Fruit fly (Drosophila melanogaster): Measurements from ENCODE around the gene Reph.

Gene Reph

DNA sequence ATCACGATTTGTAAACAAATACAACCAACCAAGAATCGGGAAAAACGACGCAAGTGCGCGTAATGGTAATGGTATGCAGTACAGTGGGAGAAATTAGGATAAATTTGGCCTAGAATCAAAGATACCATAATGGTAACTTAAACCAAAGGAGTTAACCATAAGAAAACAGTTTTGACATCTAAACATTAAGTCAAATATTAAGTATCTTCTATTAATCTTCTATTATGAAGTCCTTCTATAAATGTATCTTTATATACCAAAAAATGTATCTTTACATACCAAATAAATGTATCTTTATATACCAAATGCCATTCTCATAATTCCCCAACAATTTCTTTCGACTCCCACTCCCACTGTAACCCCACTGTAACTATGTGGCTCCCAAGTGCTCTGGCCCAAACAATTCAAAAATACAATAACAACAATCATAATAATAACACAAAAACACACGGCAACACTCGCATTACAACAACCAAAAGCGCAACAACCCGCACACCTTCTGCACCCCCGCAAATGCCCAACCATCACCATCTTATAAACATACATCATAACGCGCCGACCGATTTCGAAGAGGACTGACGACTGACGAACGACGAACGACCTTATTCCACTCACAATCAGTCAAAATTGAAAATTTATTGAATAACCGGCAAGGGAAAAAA, 52.3 kb downstream of the Reph start (continued):
- TF ChIP-seq phol (tag; optimal IDR thresholded peaks at IDR 0.05) (peak; percentile 53), mirr (GFP tag; optimal IDR thresholded peaks at IDR 0.05) (no peak), CG1792 (GFP tag; optimal IDR thresholded peaks at IDR 0.05) (no peak), nerfin-2 (GFP tag; IDR thresholded peaks at IDR 0.05; ENCODE audit: partially characterized antibody) (no peak; the same call in 1 of the 2 replicates), chinmo (GFP tag; IDR thresholded peaks at IDR 0.05; ENCODE audit: partially characterized antibody) (no peak), CG5953 (GFP tag; IDR thresholded peaks at IDR 0.05) (no peak), gcm (GFP tag; optimal IDR thresholded peaks at IDR 0.05) (peak; percentile 34), hb (GFP tag; IDR thresholded peaks at IDR 0.05; ENCODE audit: partially characterized antibody) (no peak), fd64A (GFP tag; optimal IDR thresholded peaks at IDR 0.05) (no peak), CG12769 (tag; optimal IDR thresholded peaks at IDR 0.05) (no peak), bbx (GFP tag; IDR thresholded peaks at IDR 0.05; ENCODE audit: partially characterized antibody) (no peak), CG15696 (tag; optimal IDR thresholded peaks at IDR 0.05) (no peak), CG9817 (tag; optimal IDR thresholded peaks at IDR 0.05) (no peak), CG3163 (GFP tag; optimal IDR thresholded peaks at IDR 0.05) (no peak), HHEX (GFP tag; optimal IDR thresholded peaks at IDR 0.05) (no peak), CG3281 (GFP tag; optimal IDR thresholded peaks at IDR 0.05) (no peak), CG17359 (tag; optimal IDR thresholded peaks at IDR 0.05) (no peak), Dfd (GFP tag; optimal IDR thresholded peaks at IDR 0.05) (no peak), CG7928 (GFP tag; optimal IDR thresholded peaks at IDR 0.05) (no peak), jing (GFP tag; optimal IDR thresholded peaks at IDR 0.05) (no peak), CG2120 (GFP tag; optimal IDR thresholded peaks at IDR 0.05) (no peak), amos (GFP tag; IDR thresholded peaks at IDR 0.05; ENCODE audit: partially characterized antibody) (no peak), CG2875 (GFP tag; optimal IDR thresholded peaks at IDR 0.05) (no peak), CG3838 (GFP tag; optimal IDR thresholded peaks at IDR 0.05) (no peak), CG6683 (GFP tag; optimal IDR thresholded peaks at IDR 0.05) (no peak), CG11560 (tag; IDR thresholded peaks at IDR 0.05) (no peak), Ptx1 (GFP tag; IDR thresholded peaks at IDR 0.05) (0 out of 2 replicates have a peak, but pooled peaks have one; percentile 31), fd3F (GFP tag; optimal IDR thresholded peaks at IDR 0.05) (no peak), Lim3 (GFP tag; IDR thresholded peaks at IDR 0.05) (no peak), exex (tag; optimal IDR thresholded peaks at IDR 0.05) (no peak), pita (GFP tag; optimal IDR thresholded peaks at IDR 0.05) (no peak), Camta (GFP tag; optimal IDR thresholded peaks at IDR 0.05) (no peak), C15 (GFP tag; IDR thresholded peaks at IDR 0.05) (no peak), CrebB (tag; optimal IDR thresholded peaks at IDR 0.05) (no peak), CG2116 (GFP tag; optimal IDR thresholded peaks at IDR 0.05) (no peak), Hmr (GFP tag; optimal IDR thresholded peaks at IDR 0.05) (no peak), B-H1 (GFP tag; IDR thresholded peaks at IDR 0.05) (no peak), CG11247 (GFP tag; IDR thresholded peaks at IDR 0.05) (no peak), CG17361 (GFP tag; IDR thresholded peaks at IDR 0.05) (no peak), CG17829 (tag; optimal IDR thresholded peaks at IDR 0.05) (no peak), Hmx (GFP tag; optimal IDR thresholded peaks at IDR 0.05) (no peak), org-1 (GFP tag; optimal IDR thresholded peaks at IDR 0.05) (no peak), knrl (GFP tag; IDR thresholded peaks at IDR 0.05; ENCODE audit: partially characterized antibody) (no peak), CG9215 (GFP tag; IDR thresholded peaks at IDR 0.05) (no peak), CG18619 (GFP tag; optimal IDR thresholded peaks at IDR 0.05) (no peak), ara (GFP tag; IDR thresholded peaks at IDR 0.05) (no peak), cad (GFP tag; optimal IDR thresholded peaks at IDR 0.05) (no peak), cas (GFP tag; IDR thresholded peaks at IDR 0.05) (no peak), vnd (GFP tag; IDR thresholded peaks at IDR 0.05; ENCODE audit: partially characterized antibody) (no peak), CG33213 (GFP tag; optimal IDR thresholded peaks at IDR 0.05) (no peak)
